Worm (Caenorhabditis elegans) whole organism, early embryonic: ENCODE data around the gene M03A1.8.

Experiments used
- B0310.2 ChIP-seq: sonication (generic microtip); optimal IDR thresholded peaks from 2 replicates; lab custom pipeline; 2016; ENCODE audit warnings: mild to moderate bottlenecking, missing genetic modification characterization, missing compliant biosample characterization
- F13C5.2 ChIP-seq: sonication (generic microtip); optimal IDR thresholded peaks from 2 replicates; lab custom pipeline; 2017; ENCODE audit warnings: mild to moderate bottlenecking, missing genetic modification characterization, inconsistent platforms, missing compliant biosample characterization
- aly-1 ChIP-seq: sonication (generic microtip); optimal IDR thresholded peaks from 2 replicates; lab custom pipeline; 2016; ENCODE audit warnings: missing genetic modification characterization, missing compliant biosample characterization
- ama-1 ChIP-seq: fragments of 150-350 bp; optimal IDR thresholded peaks from 2 replicates; lab custom pipeline; 2014
- ceh-13 ChIP-seq: fragments of 200-800 bp; sonication (Bioruptor generic); optimal IDR thresholded peaks from 2 replicates; lab custom pipeline; 2018; ENCODE audit warnings: mild to moderate bottlenecking, missing genetic modification characterization, missing compliant biosample characterization
- ceh-36 ChIP-seq: sonication (generic microtip); optimal IDR thresholded peaks from 2 replicates; lab custom pipeline; 2016; ENCODE audit warnings: missing genetic modification characterization, inconsistent platforms, missing compliant biosample characterization
- ets-7 ChIP-seq: sonication (generic microtip); optimal IDR thresholded peaks from 2 replicates; lab custom pipeline; 2016; ENCODE audit warnings: missing genotype, missing genetic modification characterization, missing compliant biosample characterization
- flt-1 ChIP-seq: fragments of 200-800 bp; sonication (Bioruptor generic); IDR thresholded peaks from 2 replicates; pipeline ENCODE4 v1.3.6; 2022; ENCODE audit warnings: missing genetic modification characterization, missing compliant biosample characterization
- hmbx-1 ChIP-seq: sonication (generic microtip); optimal IDR thresholded peaks from 2 replicates; lab custom pipeline; 2016; ENCODE audit warnings: mild to moderate bottlenecking, missing genetic modification characterization, missing compliant biosample characterization
- hmg-4 ChIP-seq: fragments of 200-800 bp; sonication (Bioruptor generic); optimal IDR thresholded peaks from 2 replicates; lab custom pipeline; 2018; ENCODE audit warnings: mild to moderate bottlenecking, missing genetic modification characterization, missing compliant biosample characterization
- hnd-1 ChIP-seq: sonication (generic microtip); optimal IDR thresholded peaks from 2 replicates; lab custom pipeline; 2016; ENCODE audit warnings: missing genetic modification characterization, missing compliant biosample characterization
- pes-1 ChIP-seq: fragments of 200-800 bp; sonication (Bioruptor generic); IDR thresholded peaks from 2 replicates; pipeline ENCODE4 v1.3.6; 2022; ENCODE audit warnings: missing genetic modification reagents, missing genetic modification characterization, missing compliant biosample characterization
- scrt-1 ChIP-seq: fragments of 200-800 bp; sonication (Bioruptor generic); IDR thresholded peaks from 2 replicates; pipeline ENCODE4 v1.3.6; 2022; ENCODE audit warnings: missing genetic modification characterization, missing compliant biosample characterization
- sea-1 ChIP-seq: fragments of 200-800 bp; sonication (Bioruptor generic); conservative IDR thresholded peaks from 2 replicates; pipeline ENCODE4 v1.3.6; 2022; ENCODE audit warnings: missing genetic modification characterization, missing compliant biosample characterization
- tbx-11 ChIP-seq: fragments of 200-800 bp; sonication (Bioruptor generic); IDR thresholded peaks from 2 replicates; pipeline ENCODE4 v1.3.6; 2022; ENCODE audit warnings: missing genetic modification characterization, missing compliant biosample characterization
- tbx-37 ChIP-seq: fragments of 200-800 bp; sonication (Bioruptor generic); conservative IDR thresholded peaks from 2 replicates; pipeline ENCODE4 v1.3.6; 2022; ENCODE audit warnings: missing genetic modification reagents, missing genetic modification characterization, missing compliant biosample characterization
- tra-4 ChIP-seq: sonication (generic microtip); optimal IDR thresholded peaks from 2 replicates; lab custom pipeline; 2017; ENCODE audit warnings: missing genetic modification characterization, missing compliant biosample characterization

Gene M03A1.8

ce11 chrII:4571868-4572267 lies 11.7 kb downstream of the M03A1.8 start, which contains the start of gene vab-1:
TSS of gene vab-1 (plus strand) at chrII:4572000.
- no peak for TF ChIP-seq ets-7 (tag; lab: Kevin White, UChicago)
- TF ChIP-seq hmg-4 (GFP tag; lab: Kevin White, UChicago): no peak
- TF ChIP-seq scrt-1: no peak
- TF ChIP-seq F13C5.2 (tag; lab: Kevin White, UChicago): no peak
- no peak for TF ChIP-seq flt-1
- no peak for TF ChIP-seq hnd-1 (tag; lab: Kevin White, UChicago)
- no peak for TF ChIP-seq ama-1 (lab: Kevin White, UChicago)
- no peak for TF ChIP-seq sea-1 (GFP tag; lab: Robert Waterston, UW)
- TF ChIP-seq tbx-11 (GFP tag; lab: Robert Waterston, UW): no peak
- TF ChIP-seq pes-1: no peak
- no peak for TF ChIP-seq tbx-37
- TF ChIP-seq hmbx-1 (tag; lab: Kevin White, UChicago): no peak

ce11 chrII:4572579-4572978 lies 12.4 kb downstream of the M03A1.8 start:
- no peak for TF ChIP-seq hmg-4 (GFP tag; lab: Kevin White, UChicago)
- no peak for TF ChIP-seq ceh-13 (GFP tag; lab: Kevin White, UChicago)
- no peak for TF ChIP-seq ceh-36 (tag; lab: Kevin White, UChicago)
- TF ChIP-seq tbx-11 (GFP tag; lab: Robert Waterston, UW): no peak
- TF ChIP-seq sea-1 (GFP tag; lab: Robert Waterston, UW): no peak
- TF ChIP-seq ama-1 (lab: Kevin White, UChicago): no peak
- TF ChIP-seq ets-7 (tag; lab: Kevin White, UChicago): no peak
- TF ChIP-seq hnd-1 (tag; lab: Kevin White, UChicago): no peak
- TF ChIP-seq flt-1: no peak
- TF ChIP-seq scrt-1: no peak
- no peak for TF ChIP-seq aly-1 (tag; lab: Kevin White, UChicago)
- no peak for TF ChIP-seq pes-1
- TF ChIP-seq tbx-37: no peak
- no peak for TF ChIP-seq B0310.2
- no peak for TF ChIP-seq hmbx-1 (tag; lab: Kevin White, UChicago)
- TF ChIP-seq tra-4 (tag; lab: Kevin White, UChicago): no peak
- no peak for TF ChIP-seq F13C5.2 (tag; lab: Kevin White, UChicago)

- no peak for TF ChIP-seq B0310.2
- no peak for TF ChIP-seq ets-7 (tag; lab: Kevin White, UChicago)
- no peak for TF ChIP-seq hmg-4 (GFP tag; lab: Kevin White, UChicago)
- no peak for TF ChIP-seq ama-1 (lab: Kevin White, UChicago)
- TF ChIP-seq tra-4 (tag; lab: Kevin White, UChicago): no peak
- no peak for TF ChIP-seq ceh-13 (GFP tag; lab: Kevin White, UChicago)
- no peak for TF ChIP-seq hmbx-1 (tag; lab: Kevin White, UChicago)
- TF ChIP-seq aly-1 (tag; lab: Kevin White, UChicago): no peak
- TF ChIP-seq ceh-36 (tag; lab: Kevin White, UChicago): no peak
- no peak for TF ChIP-seq hnd-1 (tag; lab: Kevin White, UChicago)
- no peak for TF ChIP-seq flt-1
- TF ChIP-seq tbx-11 (GFP tag; lab: Robert Waterston, UW): no peak
These were observed 12.9 kb downstream of the M03A1.8 start for ce11 chrII:4573084-4573483.

- TF ChIP-seq hmg-4 (GFP tag; lab: Kevin White, UChicago): no peak
- TF ChIP-seq tra-4 (tag; lab: Kevin White, UChicago): no peak
- 0 out of 2 replicates have a peak, but pooled peaks have one; percentile 7 for TF ChIP-seq tbx-37
- TF ChIP-seq sea-1 (GFP tag; lab: Robert Waterston, UW): no peak
- no peak for TF ChIP-seq ceh-36 (tag; lab: Kevin White, UChicago)
These were observed 14.5 kb downstream of the M03A1.8 start for ce11 chrII:4574658-4575057.

ce11 chrII:4575579-4575978 lies 15.4 kb downstream of the M03A1.8 start:
- TF ChIP-seq pes-1: no peak
- no peak for TF ChIP-seq F13C5.2 (tag; lab: Kevin White, UChicago)
- TF ChIP-seq sea-1 (GFP tag; lab: Robert Waterston, UW): no peak
- TF ChIP-seq hmg-4 (GFP tag; lab: Kevin White, UChicago): no peak
- TF ChIP-seq tra-4 (tag; lab: Kevin White, UChicago): no peak
- no peak for TF ChIP-seq ceh-36 (tag; lab: Kevin White, UChicago)
- no peak for TF ChIP-seq ets-7 (tag; lab: Kevin White, UChicago)
- TF ChIP-seq flt-1: no peak
- no peak for TF ChIP-seq ceh-13 (GFP tag; lab: Kevin White, UChicago)
- TF ChIP-seq hnd-1 (tag; lab: Kevin White, UChicago): no peak
- TF ChIP-seq ama-1 (lab: Kevin White, UChicago): no peak
- TF ChIP-seq B0310.2: no peak
- no peak for TF ChIP-seq hmbx-1 (tag; lab: Kevin White, UChicago)
- TF ChIP-seq tbx-37: no peak
- TF ChIP-seq scrt-1: no peak
- no peak for TF ChIP-seq aly-1 (tag; lab: Kevin White, UChicago)
- TF ChIP-seq tbx-11 (GFP tag; lab: Robert Waterston, UW): no peak

- no peak for TF ChIP-seq scrt-1
- TF ChIP-seq ets-7 (tag; lab: Kevin White, UChicago): peak; percentile 92
- no peak for TF ChIP-seq tra-4 (tag; lab: Kevin White, UChicago)
These were observed 17.3 kb downstream of the M03A1.8 start for ce11 chrII:4577391-4577790.

- TF ChIP-seq ets-7 (tag; lab: Kevin White, UChicago): no peak
- TF ChIP-seq B0310.2: no peak
- no peak for TF ChIP-seq ceh-36 (tag; lab: Kevin White, UChicago)
- no peak for TF ChIP-seq sea-1 (GFP tag; lab: Robert Waterston, UW)
- TF ChIP-seq hmg-4 (GFP tag; lab: Kevin White, UChicago): no peak
- TF ChIP-seq F13C5.2 (tag; lab: Kevin White, UChicago): no peak
- 0 out of 2 replicates have a peak, but pooled peaks have one; percentile 14 for TF ChIP-seq flt-1
These were observed 19.2 kb downstream of the M03A1.8 start for ce11 chrII:4579375-4579774.
